Worm (Caenorhabditis elegans): ENCODE results near the gene atx-3.

DNA sequence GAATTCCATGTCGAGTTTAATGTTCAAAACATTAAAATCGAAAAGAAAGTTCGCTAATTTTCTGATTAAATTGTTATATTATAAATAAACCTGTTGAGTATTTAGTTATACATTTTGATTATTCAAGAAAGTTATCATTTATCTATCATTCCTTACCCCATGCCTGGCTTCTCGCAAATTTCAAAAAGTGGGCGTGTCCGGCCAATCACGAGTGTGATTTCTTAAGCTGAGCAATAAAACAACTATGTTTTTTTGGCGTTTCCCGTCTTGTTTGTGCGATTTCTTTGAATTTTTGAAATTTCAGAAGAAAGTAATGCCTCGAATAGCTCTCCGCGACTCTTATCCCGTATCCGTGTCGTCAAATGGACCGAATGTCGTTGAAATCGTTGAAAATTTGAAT lies 4.6 kb downstream of the atx-3 start, which contains the start of gene fbxa-94:
- TF ChIP-seq elt-4 (tag; optimal IDR thresholded peaks at IDR 0.05) (no peak), ama-1 (optimal IDR thresholded peaks at IDR 0.05) (no peak), C08G9.2 (tag; optimal IDR thresholded peaks at IDR 0.05) (no peak), pqm-1 (tag; optimal IDR thresholded peaks at IDR 0.05) (no peak), hlh-30 (tag; optimal IDR thresholded peaks at IDR 0.05; ENCODE audit: insufficient read depth) (no peak), hlh-6 (tag; optimal IDR thresholded peaks at IDR 0.05) (no peak), zip-5 (tag; optimal IDR thresholded peaks at IDR 0.05) (no peak), F13H6.1 (tag; optimal IDR thresholded peaks at IDR 0.05) (no peak)

Data from whole organism, late embryonic.